Worm (Caenorhabditis elegans) whole organism, L4 larva: Measurements from ENCODE around the gene srx-24.

Experiments
- F49E8.2 ChIP-seq: sonication (generic microtip); optimal IDR thresholded peaks from 2 replicates; lab custom pipeline; 2016; ENCODE audit warnings: missing compliant biosample characterization, mild to moderate bottlenecking, missing genetic modification characterization, borderline replicate concordance
- ceh-32 ChIP-seq: sonication (generic microtip); optimal IDR thresholded peaks from 2 replicates; lab custom pipeline; 2016; ENCODE audit warnings: mild to moderate bottlenecking, missing genetic modification characterization, missing compliant biosample characterization; ENCODE audit not compliant: poor library complexity
- dmd-9 ChIP-seq: fragments of 200-800 bp; sonication (Bioruptor generic); IDR thresholded peaks from 2 replicates; pipeline ENCODE4 v1.3.6; 2022; ENCODE audit warnings: missing genetic modification reagents, missing genetic modification characterization, missing compliant biosample characterization
- lsy-2 ChIP-seq, 2 experiments: fragments of 150-350 bp in 1 of 2; sonication (generic microtip) in 1 of 2; optimal IDR thresholded peaks; 2 replicates each; lab custom pipeline; 2014 to 2017; ENCODE audit warnings: missing biosample characterization in 2 of 2, missing genetic modification characterization in 2 of 2
- nhr-102 ChIP-seq: sonication (generic microtip); optimal IDR thresholded peaks from 2 replicates; lab custom pipeline; 2016; ENCODE audit warnings: mild to moderate bottlenecking, missing genetic modification characterization, moderate library complexity, missing compliant biosample characterization
- nhr-28 ChIP-seq: fragments of 150-350 bp; optimal IDR thresholded peaks from 2 replicates; lab custom pipeline; 2014; ENCODE audit warnings: missing biosample characterization, missing genetic modification characterization
- unc-62 ChIP-seq, 3 experiments: fragments of 150-350 bp in 1 of 3; sonication (generic microtip); optimal IDR thresholded peaks in 2 of 3; peaks in 1 of 3; 1 replicate in 1 of 3; 2 replicates in 2 of 3; lab custom pipeline; 2014 to 2017; ENCODE audit warnings: missing biosample characterization in 3 of 3, missing genetic modification characterization in 3 of 3, missing genetic modification reagents in 3 of 3, missing genotype in 1 of 3

DNA sequence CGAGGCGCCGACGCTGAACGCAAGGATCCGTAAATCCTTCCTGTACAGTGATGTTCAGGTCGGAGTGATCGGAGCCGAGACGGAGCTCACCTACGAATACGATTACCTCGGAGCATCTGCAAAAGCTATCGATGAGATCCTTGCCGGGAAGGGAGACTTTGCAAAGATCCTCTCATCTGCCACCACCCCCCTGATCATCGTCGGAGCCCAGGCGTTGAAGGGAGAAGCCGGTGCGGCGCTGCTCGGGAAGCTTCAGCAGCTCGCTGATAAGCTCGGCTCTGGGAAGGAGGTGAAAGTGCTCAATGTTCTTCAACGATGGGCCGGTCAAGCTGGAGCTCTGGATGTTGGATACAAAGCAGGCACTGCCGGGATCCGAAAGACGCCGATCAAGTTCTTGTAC, 46.6 kb downstream of the srx-24 start:
- TF ChIP-seq F49E8.2 (no peak), lsy-2 (tag; optimal IDR thresholded peaks at IDR 0.05; lab: Kevin White, UChicago) (no peak), nhr-102 (tag; lab: Kevin White, UChicago) (no peak), nhr-28 (no peak), ceh-32 (tag; lab: Kevin White, UChicago) (no peak), dmd-9 (GFP tag; lab: Robert Waterston, UW) (no peak), unc-62 (GFP tag; optimal IDR thresholded peaks at IDR 0.05 in 1 of 2; lab: Kevin White, UChicago) (no peak), unc-62 (tag; optimal IDR thresholded peaks at IDR 0.05; lab: Kevin White, UChicago) (no peak)
